Worm (Caenorhabditis elegans): ENCODE measurements around the gene T24B8.3.

- no peak for TF ChIP-seq unc-62 (GFP tag; optimal IDR thresholded peaks at IDR 0.05)
- TF ChIP-seq ZK546.5 (tag; optimal IDR thresholded peaks at IDR 0.05): no peak
- no peak for TF ChIP-seq egl-27 (tag; optimal IDR thresholded peaks at IDR 0.05)
- TF ChIP-seq jun-1 (tag; optimal IDR thresholded peaks at IDR 0.05): no peak
- TF ChIP-seq skn-1 (tag; optimal IDR thresholded peaks at IDR 0.05): peak; percentile 28
- no peak for TF ChIP-seq nhr-76 (tag; optimal IDR thresholded peaks at IDR 0.05)
- no peak for TF ChIP-seq nhr-12 (tag; optimal IDR thresholded peaks at IDR 0.05)
- no peak for TF ChIP-seq nhr-237 (tag; optimal IDR thresholded peaks at IDR 0.05)
- no peak for TF ChIP-seq nhr-77 (tag; optimal IDR thresholded peaks at IDR 0.05)
Measured at ce11 chrII:9108443-9108842, 47.5 kb upstream of the T24B8.3 start, which contains the start of gene dnj-23.

All from whole organism, L3 larva.